Worm (Caenorhabditis elegans) whole organism, mixed stage, embryonic: ENCODE results near the gene nhr-1.

Experiments
- M03D4.4 ChIP-seq: sonication (generic microtip); optimal IDR thresholded peaks from 2 replicates; lab custom pipeline; 2017; ENCODE audit warnings: mild to moderate bottlenecking, missing genetic modification characterization, missing compliant biosample characterization
- ceh-43 ChIP-seq: fragments of 200-800 bp; sonication (Bioruptor generic); optimal IDR thresholded peaks from 2 replicates; lab custom pipeline; 2018; ENCODE audit warnings: mild to moderate bottlenecking, missing genetic modification characterization, moderate library complexity, missing compliant biosample characterization
- ces-1 ChIP-seq: fragments of 150-350 bp; optimal IDR thresholded peaks from 2 replicates; lab custom pipeline; 2014; ENCODE audit warnings: missing biosample characterization, missing genetic modification reagents, missing genetic modification characterization
- cnd-1 ChIP-seq: fragments of 200-800 bp; sonication (Bioruptor generic); optimal IDR thresholded peaks from 2 replicates; lab custom pipeline; 2018; ENCODE audit warnings: mild to moderate bottlenecking, missing genetic modification characterization, missing compliant biosample characterization
- elt-3 ChIP-seq: fragments of 150-350 bp; optimal IDR thresholded peaks from 2 replicates; lab custom pipeline; 2014; ENCODE audit warnings: missing biosample characterization, missing genetic modification characterization
- flh-1 ChIP-seq: fragments of 200-800 bp; sonication (Bioruptor generic); optimal IDR thresholded peaks from 2 replicates; lab custom pipeline; 2018; ENCODE audit warnings: mild to moderate bottlenecking, missing genetic modification characterization, moderate library complexity, missing compliant biosample characterization
- lin-32 ChIP-seq: fragments of 200-800 bp; sonication (Bioruptor generic); optimal IDR thresholded peaks from 2 replicates; lab custom pipeline; 2018; ENCODE audit warnings: mild to moderate bottlenecking, missing genetic modification characterization, missing compliant biosample characterization
- lsy-2 ChIP-seq: fragments of 150-350 bp; optimal IDR thresholded peaks from 2 replicates; lab custom pipeline; 2014; ENCODE audit warnings: missing biosample characterization, missing genetic modification characterization
- mep-1 ChIP-seq: fragments of 150-350 bp; optimal IDR thresholded peaks from 2 replicates; lab custom pipeline; 2017; ENCODE audit warnings: missing biosample characterization, missing genetic modification reagents, missing genetic modification characterization, inconsistent platforms
- nhr-2 ChIP-seq: fragments of 150-350 bp; optimal IDR thresholded peaks from 2 replicates; lab custom pipeline; 2014; ENCODE audit warnings: missing biosample characterization, missing genetic modification characterization
- sptf-1 ChIP-seq: sonication (generic microtip); optimal IDR thresholded peaks from 2 replicates; lab custom pipeline; 2017; ENCODE audit warnings: mild to moderate bottlenecking, missing genetic modification characterization, moderate library complexity, missing compliant biosample characterization
- tbx-8 ChIP-seq: fragments of 200-800 bp; sonication (Bioruptor generic); optimal IDR thresholded peaks from 2 replicates; lab custom pipeline; 2018; ENCODE audit warnings: mild to moderate bottlenecking, missing genetic modification characterization, moderate library complexity, missing compliant biosample characterization
- unc-120 ChIP-seq: sonication (generic microtip); optimal IDR thresholded peaks from 2 replicates; lab custom pipeline; 2017; ENCODE audit warnings: missing genetic modification characterization, missing compliant biosample characterization; ENCODE audit not compliant: poor library complexity, severe bottlenecking
- unc-62 ChIP-seq: fragments of 150-350 bp; optimal IDR thresholded peaks from 2 replicates; lab custom pipeline; 2014; ENCODE audit warnings: missing biosample characterization, missing genetic modification reagents, missing genetic modification characterization

nhr-1 gene

ce11 chrX:17567378-17567777, 53.5 kb downstream of the nhr-1 start, which contains the start of gene F39B3.7:
TSS of gene F39B3.7 (minus strand) at chrX:17567478.
- TF ChIP-seq ces-1 (GFP tag; lab: Kevin White, UChicago) (no peak), tbx-8 (GFP tag; lab: Kevin White, UChicago) (no peak), sptf-1 (tag; lab: Kevin White, UChicago) (no peak), flh-1 (GFP tag; lab: Kevin White, UChicago) (no peak), unc-120 (tag; lab: Kevin White, UChicago) (no peak), lsy-2 (tag; lab: Kevin White, UChicago) (no peak), elt-3 (tag; lab: Kevin White, UChicago) (no peak), M03D4.4 (tag; lab: Kevin White, UChicago) (no peak), cnd-1 (tag; lab: Kevin White, UChicago) (no peak), nhr-2 (tag; lab: Kevin White, UChicago) (no peak), unc-62 (GFP tag; lab: Kevin White, UChicago) (no peak), lin-32 (no peak), mep-1 (no peak), ceh-43 (GFP tag; lab: Kevin White, UChicago) (no peak)
